Fruit fly (Drosophila melanogaster) whole organism: ENCODE measurements around the gene CG18178.

Source experiments
- CG8478 ChIP-seq: fragments of >200 bp; optimal IDR thresholded peaks from 2 replicates; lab custom pipeline; 2018; ENCODE audit warnings: inconsistent platforms
- Dll ChIP-seq: fragments of >200 bp; optimal IDR thresholded peaks from 2 replicates; lab custom pipeline; 2017
- EcR ChIP-seq, 2 experiments: fragments of >200 bp; optimal IDR thresholded peaks; 2 replicates each; lab custom pipeline; 2017; ENCODE audit warnings: missing biosample characterization in 2 of 2, missing genetic modification characterization in 2 of 2, missing genetic modification reagents in 2 of 2
- pan ChIP-seq: fragments of >200 bp; optimal IDR thresholded peaks from 2 replicates; lab custom pipeline; 2017
- psq ChIP-seq: fragments of >200 bp; optimal IDR thresholded peaks from 2 replicates; lab custom pipeline; 2017
- usp ChIP-seq: fragments of >200 bp; optimal IDR thresholded peaks from 2 replicates; lab custom pipeline; 2017; ENCODE audit warnings: missing biosample characterization, missing genetic modification characterization, mixed read lengths

The CG18178 gene

dm6 chr3L:9696650-9697526 lies 22.1 kb downstream of the CG18178 start, which contains the start of gene Prps:
Gene Prps, minus strand, starts transcription at chr3L:9696700.
- TF ChIP-seq pan (lab: Kevin White, UChicago): no peak
- peak; percentile 45 for TF ChIP-seq Dll

- TF ChIP-seq usp (GFP tag; lab: Kevin White, UChicago): no peak
- no peak for TF ChIP-seq EcR (GFP tag; optimal IDR thresholded peaks at IDR 0.05; lab: Kevin White, UChicago)
- no peak for TF ChIP-seq CG8478
These were observed 23.3 kb downstream of the CG18178 start for dm6 chr3L:9695647-9696046.

dm6 chr3L:9695242-9695641 lies 23.7 kb downstream of the CG18178 start:
- TF ChIP-seq CG8478: no peak
- no peak for TF ChIP-seq EcR (GFP tag; optimal IDR thresholded peaks at IDR 0.05; lab: Kevin White, UChicago)
- TF ChIP-seq pan (lab: Kevin White, UChicago): no peak
- TF ChIP-seq Dll: peak; percentile 57

DNA sequence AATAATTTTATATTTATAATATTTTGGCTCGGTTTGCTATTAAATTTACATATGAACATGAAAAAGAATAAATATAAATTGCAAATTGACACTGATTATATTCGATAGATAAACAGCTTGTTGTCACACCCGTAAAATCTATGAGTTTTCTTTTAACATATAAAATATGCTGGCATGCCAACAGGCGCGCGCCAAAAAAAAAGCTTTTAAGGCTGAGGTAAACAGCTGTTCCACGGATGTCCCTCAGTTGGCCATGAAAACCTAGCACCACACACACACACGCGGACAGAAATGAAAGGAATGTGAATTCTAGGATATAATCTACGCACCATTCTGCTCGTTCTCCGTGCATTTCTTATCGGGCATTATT lies 24.1 kb downstream of the CG18178 start:
- no peak for TF ChIP-seq CG8478
- TF ChIP-seq psq (lab: Kevin White, UChicago): no peak
- no peak for TF ChIP-seq Dll
- no peak for TF ChIP-seq usp (GFP tag; lab: Kevin White, UChicago)
- TF ChIP-seq EcR (GFP tag; optimal IDR thresholded peaks at IDR 0.05; lab: Kevin White, UChicago): no peak
- TF ChIP-seq pan (lab: Kevin White, UChicago): no peak

DNA sequence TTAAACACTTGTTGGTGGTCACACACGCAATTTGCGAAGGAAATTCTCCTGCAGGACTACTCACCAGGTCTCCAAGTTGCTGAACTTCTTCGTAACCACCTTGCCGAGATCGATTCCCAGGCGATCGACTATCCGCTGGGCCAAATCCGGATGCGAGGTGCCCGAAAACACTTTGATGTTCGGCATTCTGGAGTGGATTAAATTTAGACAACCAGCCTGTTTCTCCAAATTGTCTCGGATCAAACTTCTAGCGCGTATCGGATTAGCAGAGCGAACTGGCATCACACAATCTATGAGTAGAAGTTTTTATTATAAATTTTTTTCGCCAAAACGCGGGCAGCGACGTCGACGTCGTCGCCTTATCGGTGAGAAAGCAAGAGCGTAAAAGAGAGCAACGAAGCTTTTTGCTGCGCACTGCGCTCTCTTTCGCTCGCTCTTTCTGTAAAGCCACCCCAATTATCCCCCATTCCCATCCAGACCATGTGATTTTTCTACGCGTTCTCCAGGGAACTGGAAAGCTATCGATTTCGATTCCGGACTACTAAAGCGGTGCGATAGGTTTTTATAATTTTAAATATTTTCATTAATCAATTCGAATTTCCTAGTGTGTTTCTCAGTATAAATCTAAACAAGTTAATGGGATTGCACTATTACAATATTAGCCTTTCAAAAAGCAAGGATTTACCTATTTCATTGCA lies 24.6 kb downstream of the CG18178 start:
- no peak for TF ChIP-seq pan (lab: Kevin White, UChicago)
- TF ChIP-seq Dll: peak; percentile 60
- no peak for TF ChIP-seq CG8478

DNA sequence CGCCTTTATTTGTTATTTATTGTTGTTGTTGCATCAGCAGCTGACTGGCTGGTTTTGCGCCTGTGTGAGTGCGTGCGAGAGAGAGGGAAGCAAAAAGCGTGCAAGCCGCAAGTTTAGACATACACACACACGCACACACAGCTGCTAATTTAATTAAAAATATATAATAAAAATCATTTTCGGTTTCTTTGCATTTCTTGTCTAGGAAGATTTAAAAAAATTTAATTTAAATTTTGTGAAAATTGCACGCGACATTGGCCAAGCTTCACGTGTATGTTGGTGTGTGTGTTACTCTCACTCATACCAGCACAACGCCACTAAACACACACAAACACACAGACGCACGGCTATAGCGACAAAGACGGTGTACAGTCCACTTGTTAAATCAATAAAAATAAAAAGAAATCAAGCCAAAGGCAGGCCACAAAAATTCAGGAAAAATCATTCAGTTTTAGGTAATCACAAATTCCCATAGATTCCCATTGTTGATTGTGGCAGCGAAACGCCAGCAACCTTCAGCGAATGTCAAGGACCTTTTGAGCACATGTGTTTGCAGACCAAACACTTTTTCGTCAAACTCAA lies 25.3 kb downstream of the CG18178 start:
- no peak for TF ChIP-seq psq (lab: Kevin White, UChicago)
- TF ChIP-seq EcR (GFP tag; optimal IDR thresholded peaks at IDR 0.05; lab: Kevin White, UChicago): no peak
- TF ChIP-seq usp (GFP tag; lab: Kevin White, UChicago): no peak
- no peak for TF ChIP-seq Dll
- TF ChIP-seq pan (lab: Kevin White, UChicago): no peak
- no peak for TF ChIP-seq CG8478

DNA sequence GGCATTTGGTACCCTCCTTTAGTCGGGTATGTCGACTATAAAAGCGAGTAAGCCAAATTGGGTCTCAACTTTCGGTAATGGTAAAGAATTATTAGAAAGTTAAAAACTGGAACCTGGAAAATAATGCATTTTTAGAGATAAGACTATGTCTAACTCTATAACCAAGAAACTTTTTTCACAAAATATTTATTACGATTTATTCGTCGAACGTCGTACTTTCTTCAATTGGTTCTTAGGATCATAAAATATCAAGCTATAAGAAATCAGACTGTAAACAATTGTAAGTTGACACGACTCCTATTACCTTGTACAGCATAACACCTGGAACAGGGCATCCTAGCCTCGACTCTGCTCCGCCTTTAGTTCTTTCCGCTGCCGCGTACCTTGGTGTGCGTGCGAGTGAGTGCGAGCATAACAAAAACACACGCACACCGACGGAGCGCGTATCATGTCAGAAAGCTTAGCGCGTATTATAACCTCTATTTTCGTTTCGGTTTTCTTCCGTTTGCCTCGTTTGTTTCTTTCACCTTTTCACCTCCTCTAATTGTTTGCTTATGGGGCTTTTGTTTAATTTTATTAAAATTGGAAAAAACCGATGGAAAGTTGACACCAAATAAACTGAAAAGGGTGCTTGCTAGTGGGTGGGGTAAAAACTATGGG lies 25.9 kb downstream of the CG18178 start:
- TF ChIP-seq EcR (GFP tag; optimal IDR thresholded peaks at IDR 0.05; lab: Kevin White, UChicago) (no peak), usp (GFP tag; lab: Kevin White, UChicago) (no peak), pan (lab: Kevin White, UChicago) (peak; percentile 92), Dll (peak; percentile 47), psq (lab: Kevin White, UChicago) (no peak), CG8478 (no peak)

DNA sequence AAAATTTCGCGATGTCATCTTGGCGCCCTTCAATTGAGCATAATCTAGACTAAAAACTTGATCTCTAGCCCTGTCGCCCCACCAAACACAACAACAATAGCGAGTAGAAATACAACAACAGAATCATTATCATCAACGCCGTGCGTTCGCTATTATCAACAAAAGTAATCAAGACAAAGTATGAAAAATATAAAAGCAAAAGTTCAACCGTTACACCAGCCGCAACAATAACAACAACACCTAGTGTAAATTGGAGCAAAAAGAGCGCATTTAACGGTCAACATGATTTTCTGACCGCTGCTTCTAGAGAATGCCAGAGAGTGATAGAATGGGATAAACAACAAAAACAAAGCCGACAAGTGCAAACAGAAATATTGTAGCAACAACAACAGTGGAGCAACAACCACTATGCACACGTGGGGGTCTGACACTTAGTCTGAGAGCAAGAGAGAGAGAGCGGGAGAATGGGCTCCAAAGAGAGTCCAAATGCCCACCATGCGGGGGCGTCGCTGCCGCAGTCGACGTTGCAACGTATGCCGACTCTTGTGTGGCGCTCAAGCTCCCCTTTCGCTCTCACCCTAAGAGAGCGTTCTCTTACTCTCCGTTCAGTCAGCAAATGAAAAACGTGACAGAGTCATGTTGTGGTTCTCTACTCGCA lies 26.6 kb downstream of the CG18178 start:
- no peak for TF ChIP-seq usp (GFP tag; lab: Kevin White, UChicago)

dm6 chr3L:9691476-9691826 lies 27.5 kb downstream of the CG18178 start:
- TF ChIP-seq psq (lab: Kevin White, UChicago): no peak
- no peak for TF ChIP-seq usp (GFP tag; lab: Kevin White, UChicago)
- TF ChIP-seq pan (lab: Kevin White, UChicago): no peak
- no peak for TF ChIP-seq Dll
- no peak for TF ChIP-seq CG8478
- no peak for TF ChIP-seq EcR (GFP tag; optimal IDR thresholded peaks at IDR 0.05; lab: Kevin White, UChicago)

DNA sequence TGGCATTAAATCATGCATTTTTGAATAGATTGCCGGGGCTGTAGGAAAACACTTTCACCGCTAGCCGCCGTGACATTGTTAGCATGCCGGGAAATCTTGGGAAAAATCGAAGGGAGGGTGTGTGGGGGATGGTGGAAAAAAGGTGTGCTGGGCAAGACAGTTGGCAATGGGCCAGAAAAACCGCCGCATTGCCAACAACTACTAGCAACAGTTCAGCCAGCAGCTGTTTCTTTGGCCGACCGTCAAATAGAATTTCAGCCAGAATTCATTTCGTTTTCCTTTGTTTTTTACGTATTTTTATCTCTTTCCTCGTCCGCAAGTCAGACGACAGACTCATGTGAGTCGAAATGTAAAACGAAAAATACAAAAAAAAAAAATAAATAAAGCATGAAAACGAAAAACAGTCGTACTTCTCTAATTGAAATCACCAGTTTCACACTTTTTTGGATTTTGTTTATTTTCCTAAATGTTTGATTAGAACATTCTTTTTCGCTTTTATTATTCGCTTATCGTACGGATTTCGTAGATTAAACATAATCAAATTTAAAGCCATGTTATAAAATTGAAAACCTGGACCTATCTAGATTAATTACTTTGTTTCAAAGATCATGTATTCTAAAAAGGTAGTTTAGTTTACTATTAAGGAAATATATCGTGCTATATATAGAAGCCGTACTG lies 28.0 kb downstream of the CG18178 start:
- TF ChIP-seq usp (GFP tag; lab: Kevin White, UChicago) (no peak), CG8478 (no peak), EcR (GFP tag; optimal IDR thresholded peaks at IDR 0.05; lab: Kevin White, UChicago) (no peak), pan (lab: Kevin White, UChicago) (no peak)

dm6 chr3L:9689809-9690208 lies 29.1 kb downstream of the CG18178 start:
- TF ChIP-seq CG8478 (no peak), EcR (GFP tag; optimal IDR thresholded peaks at IDR 0.05; lab: Kevin White, UChicago) (no peak), psq (lab: Kevin White, UChicago) (no peak), usp (GFP tag; lab: Kevin White, UChicago) (no peak), pan (lab: Kevin White, UChicago) (no peak), Dll (no peak)
